Worm (Caenorhabditis elegans) whole organism, young adult: ENCODE data around the gene dmd-7.

Experiments
- B0019.2 ChIP-seq: fragments of 200-800 bp; sonication (Bioruptor generic); conservative IDR thresholded peaks from 2 replicates; pipeline ENCODE4 v1.3.6; 2022; ENCODE audit warnings: missing genetic modification reagents, missing genetic modification characterization, missing compliant biosample characterization
- B0035.1 ChIP-seq: sonication (generic microtip); optimal IDR thresholded peaks from 2 replicates; lab custom pipeline; 2016; ENCODE audit warnings: missing genetic modification characterization, mild to moderate bottlenecking, missing compliant biosample characterization, missing genotype, missing genetic modification reagents
- B0336.3 ChIP-seq: fragments of 200-800 bp; sonication (Bioruptor generic); IDR thresholded peaks from 2 replicates; pipeline ENCODE4 v1.3.6; 2022; ENCODE audit warnings: missing genetic modification characterization, missing compliant biosample characterization
- C17E4.6 ChIP-seq: fragments of 200-800 bp; sonication (Bioruptor generic); IDR thresholded peaks from 2 replicates; pipeline ENCODE4 v1.3.6; 2022; ENCODE audit warnings: missing genetic modification reagents, missing genetic modification characterization, missing compliant biosample characterization
- F33H1.4 ChIP-seq: fragments of 200-800 bp; sonication (Bioruptor generic); IDR thresholded peaks from 2 replicates; pipeline ENCODE4 v1.3.6; 2022; ENCODE audit warnings: missing genetic modification reagents, missing genetic modification characterization, missing compliant biosample characterization
- F39B2.1 ChIP-seq: fragments of 200-800 bp; sonication (Bioruptor generic); IDR thresholded peaks from 2 replicates; pipeline ENCODE4 v1.3.6; 2022; ENCODE audit warnings: missing genetic modification reagents, missing genetic modification characterization, missing compliant biosample characterization
- F52B5.7 ChIP-seq: sonication (generic microtip); optimal IDR thresholded peaks from 2 replicates; lab custom pipeline; 2016; ENCODE audit warnings: mild to moderate bottlenecking, missing genetic modification characterization, missing compliant biosample characterization
- F55B11.4 ChIP-seq: sonication (generic microtip); optimal IDR thresholded peaks from 2 replicates; lab custom pipeline; 2016; ENCODE audit warnings: missing compliant biosample characterization, missing genetic modification characterization, borderline replicate concordance; ENCODE audit not compliant: insufficient read depth
- F57A8.1 ChIP-seq: fragments of 200-800 bp; sonication (Bioruptor generic); optimal IDR thresholded peaks from 2 replicates; lab custom pipeline; 2018; ENCODE audit warnings: mild to moderate bottlenecking, missing genetic modification characterization, moderate library complexity, missing compliant biosample characterization
- K12H6.12 ChIP-seq: fragments of 200-800 bp; sonication (Bioruptor generic); optimal IDR thresholded peaks from 2 replicates; lab custom pipeline; 2018; ENCODE audit warnings: mild to moderate bottlenecking, missing genetic modification characterization, missing compliant biosample characterization
- T26A5.8 ChIP-seq: sonication (generic microtip); optimal IDR thresholded peaks from 2 replicates; lab custom pipeline; 2016; ENCODE audit warnings: missing genetic modification characterization, missing compliant biosample characterization
- Y53F4B.3 ChIP-seq: fragments of 200-800 bp; sonication (Bioruptor generic); IDR thresholded peaks from 2 replicates; pipeline ENCODE4 v1.3.6; 2022; ENCODE audit warnings: missing genetic modification reagents, missing genetic modification characterization, missing compliant biosample characterization
- Y56A3A.18 ChIP-seq: fragments of 200-800 bp; sonication (Bioruptor generic); IDR thresholded peaks from 2 replicates; pipeline ENCODE4 v1.3.6; 2022; ENCODE audit warnings: missing genetic modification reagents, missing genetic modification characterization, missing compliant biosample characterization
- akir-1 ChIP-seq: fragments of 200-800 bp; sonication (Bioruptor generic); optimal IDR thresholded peaks from 2 replicates; lab custom pipeline; 2018; ENCODE audit warnings: mild to moderate bottlenecking, missing genetic modification characterization, moderate library complexity, missing compliant biosample characterization
- aptf-2 ChIP-seq: fragments of 200-800 bp; sonication (Bioruptor generic); conservative IDR thresholded peaks from 2 replicates; pipeline ENCODE4 v1.3.6; 2022; ENCODE audit warnings: missing genetic modification reagents, missing genetic modification characterization, missing compliant biosample characterization
- atf-7 ChIP-seq: sonication (generic microtip); optimal IDR thresholded peaks from 2 replicates; lab custom pipeline; 2017; ENCODE audit warnings: mild to moderate bottlenecking, missing genetic modification characterization, missing compliant biosample characterization
- ceh-100 ChIP-seq: fragments of 200-800 bp; sonication (Bioruptor generic); IDR thresholded peaks from 2 replicates; pipeline ENCODE4 v1.3.6; 2022; ENCODE audit warnings: missing genetic modification reagents, missing genetic modification characterization, missing compliant biosample characterization
- ceh-58 ChIP-seq: fragments of 200-800 bp; sonication (Bioruptor generic); IDR thresholded peaks from 2 replicates; pipeline ENCODE4 v1.3.6; 2022; ENCODE audit warnings: missing genetic modification characterization, missing compliant biosample characterization
- ceh-79 ChIP-seq: sonication (generic microtip); optimal IDR thresholded peaks from 2 replicates; lab custom pipeline; 2017; ENCODE audit warnings: mild to moderate bottlenecking, missing genetic modification characterization, missing compliant biosample characterization
- ceh-91 ChIP-seq: fragments of 200-800 bp; sonication (Bioruptor generic); IDR thresholded peaks from 2 replicates; pipeline ENCODE4 v1.3.6; 2022; ENCODE audit warnings: missing genetic modification reagents, missing genetic modification characterization, missing compliant biosample characterization
- chd-7 ChIP-seq: sonication (generic microtip); optimal IDR thresholded peaks from 2 replicates; lab custom pipeline; 2016; ENCODE audit warnings: mild to moderate bottlenecking, missing genetic modification characterization, moderate library complexity, missing compliant biosample characterization
- egl-44 ChIP-seq: fragments of 200-800 bp; sonication (Bioruptor generic); IDR thresholded peaks from 2 replicates; pipeline ENCODE4 v1.3.6; 2022; ENCODE audit warnings: missing genetic modification reagents, missing genetic modification characterization, missing compliant biosample characterization
- egrh-3 ChIP-seq: fragments of 200-800 bp; sonication (Bioruptor generic); IDR thresholded peaks from 2 replicates; pipeline ENCODE4 v1.3.6; 2022; ENCODE audit warnings: missing genetic modification reagents, missing genetic modification characterization, missing compliant biosample characterization
- gei-17 ChIP-seq: fragments of 200-800 bp; sonication (Bioruptor generic); optimal IDR thresholded peaks from 2 replicates; lab custom pipeline; 2018; ENCODE audit warnings: mild to moderate bottlenecking, missing genetic modification characterization, missing compliant biosample characterization
- hlh-12 ChIP-seq: sonication (generic microtip); optimal IDR thresholded peaks from 2 replicates; lab custom pipeline; 2016; ENCODE audit warnings: missing genetic modification characterization, missing compliant biosample characterization
- hmg-1.2 ChIP-seq: fragments of 200-800 bp; sonication (Bioruptor generic); IDR thresholded peaks from 2 replicates; pipeline ENCODE4 v1.3.6; 2022; ENCODE audit warnings: missing genetic modification reagents, missing genetic modification characterization, missing compliant biosample characterization
- hrde-1 ChIP-seq: sonication (generic microtip); optimal IDR thresholded peaks from 2 replicates; lab custom pipeline; 2016; ENCODE audit warnings: missing genetic modification characterization, mild to moderate bottlenecking, missing compliant biosample characterization, moderate library complexity, missing genotype, missing genetic modification reagents, borderline replicate concordance
- lsl-1 ChIP-seq: fragments of 200-800 bp; sonication (Bioruptor generic); optimal IDR thresholded peaks from 2 replicates; lab custom pipeline; 2018; ENCODE audit warnings: mild to moderate bottlenecking, missing genetic modification characterization, moderate library complexity, missing compliant biosample characterization
- lsy-27 ChIP-seq: sonication (generic microtip); optimal IDR thresholded peaks from 2 replicates; lab custom pipeline; 2017; ENCODE audit warnings: missing genetic modification characterization, mild to moderate bottlenecking, missing compliant biosample characterization, antibody characterized with exemption, missing genotype, borderline replicate concordance; ENCODE audit not compliant: insufficient read depth
- madf-6 ChIP-seq: fragments of 200-800 bp; sonication (Bioruptor generic); IDR thresholded peaks from 2 replicates; pipeline ENCODE4 v1.3.6; 2022; ENCODE audit warnings: missing genetic modification reagents, missing genetic modification characterization, missing compliant biosample characterization
- mcd-1 ChIP-seq: fragments of 200-800 bp; sonication (Bioruptor generic); IDR thresholded peaks from 2 replicates; pipeline ENCODE4 v1.3.6; 2022; ENCODE audit warnings: missing genetic modification reagents, missing genetic modification characterization, missing compliant biosample characterization
- mes-4 ChIP-seq: sonication (generic microtip); optimal IDR thresholded peaks from 2 replicates; lab custom pipeline; 2016; ENCODE audit warnings: missing genotype, missing genetic modification characterization, missing compliant biosample characterization
- mxl-1 ChIP-seq: sonication (generic microtip); optimal IDR thresholded peaks from 2 replicates; lab custom pipeline; 2016; ENCODE audit warnings: missing genetic modification characterization, missing compliant biosample characterization
- nfyb-1 ChIP-seq: fragments of 200-800 bp; sonication (Bioruptor generic); IDR thresholded peaks from 2 replicates; pipeline ENCODE4 v1.3.6; 2022; ENCODE audit warnings: missing genetic modification reagents, missing genetic modification characterization, missing compliant biosample characterization
- nhr-179 ChIP-seq: sonication (generic microtip); optimal IDR thresholded peaks from 2 replicates; lab custom pipeline; 2016; ENCODE audit warnings: mild to moderate bottlenecking, missing genetic modification characterization, missing compliant biosample characterization
- nhr-27 ChIP-seq: fragments of 200-800 bp; sonication (Bioruptor generic); optimal IDR thresholded peaks from 2 replicates; lab custom pipeline; 2018; ENCODE audit warnings: mild to moderate bottlenecking, missing genetic modification characterization, moderate library complexity, missing compliant biosample characterization
- nhr-80 ChIP-seq: sonication (generic microtip); optimal IDR thresholded peaks from 2 replicates; lab custom pipeline; 2016; ENCODE audit warnings: missing genetic modification characterization, missing compliant biosample characterization
- pbrm-1 ChIP-seq: fragments of 200-800 bp; sonication (Bioruptor generic); IDR thresholded peaks from 2 replicates; pipeline ENCODE4 v1.3.6; 2022; ENCODE audit warnings: missing genetic modification reagents, missing genetic modification characterization, missing compliant biosample characterization
- pha-4 ChIP-seq: fragments of 150-350 bp; sonication (generic microtip); optimal IDR thresholded peaks from 2 replicates; lab custom pipeline; 2014; ENCODE audit warnings: missing biosample characterization, missing genetic modification reagents, missing genetic modification characterization
- repo-1 ChIP-seq: sonication (generic microtip); optimal IDR thresholded peaks from 2 replicates; lab custom pipeline; 2017; ENCODE audit warnings: mild to moderate bottlenecking, missing genetic modification characterization, missing compliant biosample characterization
- sdz-38 ChIP-seq: sonication (generic microtip); optimal IDR thresholded peaks from 2 replicates; lab custom pipeline; 2016; ENCODE audit warnings: missing genotype, missing genetic modification characterization, missing compliant biosample characterization
- sea-2 ChIP-seq: fragments of 200-800 bp; sonication (Bioruptor generic); IDR thresholded peaks from 2 replicates; pipeline ENCODE4 v1.3.6; 2022; ENCODE audit warnings: missing genetic modification characterization, missing compliant biosample characterization
- snpc-1.1 ChIP-seq: sonication (generic microtip); optimal IDR thresholded peaks from 2 replicates; lab custom pipeline; 2017; ENCODE audit warnings: missing genetic modification characterization, mild to moderate bottlenecking, missing compliant biosample characterization, antibody characterized with exemption, moderate library complexity, missing genotype, missing genetic modification reagents; ENCODE audit not compliant: insufficient read depth
- snpc-4 ChIP-seq, 5 experiments: fragments of 150-350 bp in 1 of 5; sonication (generic microtip) in 4 of 5; optimal IDR thresholded peaks; 2 replicates each; lab custom pipeline; 2014 to 2018; ENCODE audit warnings: missing genetic modification characterization in 5 of 5, missing biosample characterization in 3 of 5, antibody characterized with exemption in 2 of 5, mild to moderate bottlenecking in 2 of 5, missing compliant biosample characterization in 2 of 5, missing genotype in 2 of 5, moderate library complexity in 2 of 5, missing genetic modification reagents in 1 of 5
- tlf-1 ChIP-seq: fragments of 200-800 bp; sonication (Bioruptor generic); optimal IDR thresholded peaks from 2 replicates; lab custom pipeline; 2018; ENCODE audit warnings: mild to moderate bottlenecking, missing genetic modification characterization, missing compliant biosample characterization
- ztf-22 ChIP-seq: fragments of 200-800 bp; sonication (Bioruptor generic); optimal IDR thresholded peaks from 2 replicates; lab custom pipeline; 2018; ENCODE audit warnings: mild to moderate bottlenecking, missing genetic modification characterization, moderate library complexity, missing compliant biosample characterization

dmd-7 gene

DNA sequence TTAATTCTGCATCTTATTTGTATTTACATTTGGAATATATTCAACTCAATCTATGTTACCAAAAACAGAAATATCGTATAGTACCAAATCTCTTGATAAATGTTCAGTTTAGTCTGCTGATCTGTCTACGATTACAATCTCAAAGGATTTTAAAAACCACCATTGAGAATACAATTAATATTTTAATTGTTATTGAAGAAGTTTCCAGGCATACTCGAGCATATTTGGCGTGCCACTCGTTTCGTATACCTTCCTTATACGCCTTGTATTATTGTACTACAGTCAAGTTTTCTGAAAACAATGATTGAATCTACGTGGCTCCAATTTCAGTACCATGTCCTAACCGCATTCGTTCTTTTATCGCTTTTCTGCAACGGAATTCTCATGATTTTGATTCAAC lies 28.9 kb upstream of the dmd-7 start, which contains the start of gene str-206:
Gene str-206 (plus strand): TSS at position 301 of the 400 bp plus-strand sequence.
- TF ChIP-seq Y53F4B.3 (no peak), repo-1 (tag; lab: Kevin White, UChicago) (peak; percentile 28), hlh-12 (tag; lab: Kevin White, UChicago) (no peak)
- TF ChIP-seq, all 124 proteins: peak for 1

DNA sequence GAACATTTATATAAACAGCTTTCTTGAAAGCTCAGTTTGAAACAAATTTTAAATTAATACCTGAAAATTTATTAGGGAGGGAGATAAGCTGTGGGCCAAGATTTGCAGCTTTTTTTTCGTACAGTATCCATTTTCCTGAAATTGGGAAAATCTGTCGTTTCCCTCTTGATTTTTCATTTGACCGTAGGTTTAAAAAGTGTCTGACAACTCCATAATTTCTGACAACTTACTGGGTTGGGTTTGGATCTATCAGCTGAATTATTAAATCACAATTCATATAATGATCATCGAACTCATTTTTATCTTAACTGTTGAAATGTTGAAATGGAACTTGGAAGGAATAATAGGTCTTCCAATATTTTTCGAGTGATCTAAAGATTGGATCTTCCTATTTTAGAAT lies 26.0 kb upstream of the dmd-7 start:
- TF ChIP-seq tlf-1, result no peak
- TF ChIP-seq lsy-27 (tag; lab: Kevin White, UChicago), result no peak
- no peak for TF ChIP-seq F39B2.1 (GFP tag; lab: Robert Waterston, UW)
- TF ChIP-seq chd-7 (tag; lab: Kevin White, UChicago), result peak; percentile 33
- TF ChIP-seq hrde-1 (tag; lab: Kevin White, UChicago), result no peak
- TF ChIP-seq ztf-22 (GFP tag; lab: Kevin White, UChicago), result no peak
- TF ChIP-seq F55B11.4 (tag; lab: Kevin White, UChicago), result no peak
- TF ChIP-seq aptf-2, result no peak
- TF ChIP-seq F57A8.1 (GFP tag; lab: Kevin White, UChicago), result no peak
- no peak for TF ChIP-seq K12H6.12 (tag; lab: Kevin White, UChicago)
- TF ChIP-seq nfyb-1, result 0 out of 2 replicates have a peak, but pooled peaks have one; percentile 35
- no peak for TF ChIP-seq hmg-1.2 (GFP tag; lab: Robert Waterston, UW)
- no peak for TF ChIP-seq akir-1 (GFP tag; lab: Kevin White, UChicago)
- TF ChIP-seq gei-17 (GFP tag; lab: Kevin White, UChicago), result no peak
- TF ChIP-seq T26A5.8 (tag; lab: Kevin White, UChicago), result no peak
- TF ChIP-seq egl-44 (GFP tag; lab: Robert Waterston, UW), result no peak
- TF ChIP-seq F52B5.7, result no peak
- no peak for TF ChIP-seq mxl-1 (tag; lab: Kevin White, UChicago)
- no peak for TF ChIP-seq C17E4.6 (GFP tag; lab: Robert Waterston, UW)
- 0 out of 2 replicates have a peak, but pooled peaks have one; percentile 28 for TF ChIP-seq pbrm-1 (GFP tag; lab: Robert Waterston, UW)
- no peak for TF ChIP-seq sdz-38
- TF ChIP-seq lsl-1 (GFP tag; lab: Kevin White, UChicago), result no peak
- TF ChIP-seq atf-7 (tag; lab: Kevin White, UChicago), result peak; percentile 41
- TF ChIP-seq sea-2 (GFP tag; lab: Robert Waterston, UW), result no peak
- peak; percentile 8 for TF ChIP-seq snpc-4 (GFP tag; optimal IDR thresholded peaks at IDR 0.05; lab: Kevin White, UChicago)
- no peak for TF ChIP-seq snpc-4 (tag; optimal IDR thresholded peaks at IDR 0.05; lab: Kevin White, UChicago)
- TF ChIP-seq nhr-179 (tag; lab: Kevin White, UChicago), result no peak
- 0 out of 2 replicates have a peak, but pooled peaks have one; percentile 7 for TF ChIP-seq Y56A3A.18
- TF ChIP-seq mes-4 (tag; lab: Kevin White, UChicago), result no peak
- TF ChIP-seq pha-4 (tag; lab: Kevin White, UChicago), result peak; percentile 43
- no peak for TF ChIP-seq ceh-100 (GFP tag; lab: Robert Waterston, UW)
- TF ChIP-seq F33H1.4, result no peak
- no peak for TF ChIP-seq B0336.3 (GFP tag; lab: Robert Waterston, UW)
- no peak for TF ChIP-seq ceh-91 (GFP tag; lab: Robert Waterston, UW)
- no peak for TF ChIP-seq nhr-80 (tag; lab: Kevin White, UChicago)
- no peak for TF ChIP-seq B0019.2
- no peak for TF ChIP-seq B0035.1
- no peak for TF ChIP-seq ceh-58 (GFP tag; lab: Robert Waterston, UW)
- TF ChIP-seq mcd-1 (GFP tag; lab: Robert Waterston, UW), result no peak
- no peak for TF ChIP-seq snpc-1.1
- no peak; the same call in 1 of the 2 replicates for TF ChIP-seq madf-6 (GFP tag; lab: Robert Waterston, UW)
- no peak for TF ChIP-seq egrh-3 (GFP tag; lab: Robert Waterston, UW)
- no peak for TF ChIP-seq nhr-27 (tag; lab: Kevin White, UChicago)
- no peak for TF ChIP-seq ceh-79 (tag; lab: Kevin White, UChicago)
